Worm (Caenorhabditis elegans) whole organism, late embryonic: Measurements from ENCODE around the gene D1046.16.

Experiments used
- F13H6.1 ChIP-seq: sonication (generic microtip); optimal IDR thresholded peaks from 2 replicates; lab custom pipeline; 2016; ENCODE audit warnings: missing genetic modification characterization, missing compliant biosample characterization
- elt-4 ChIP-seq: sonication (generic microtip); optimal IDR thresholded peaks from 2 replicates; lab custom pipeline; 2016; ENCODE audit warnings: missing genetic modification characterization, missing compliant biosample characterization
- ets-4 ChIP-seq: sonication (generic microtip); optimal IDR thresholded peaks from 2 replicates; lab custom pipeline; 2016; ENCODE audit warnings: missing genetic modification characterization, missing compliant biosample characterization
- lin-11 ChIP-seq: fragments of 200-800 bp; sonication (Bioruptor generic); optimal IDR thresholded peaks from 2 replicates; lab custom pipeline; 2018; ENCODE audit warnings: mild to moderate bottlenecking, missing genetic modification characterization, missing compliant biosample characterization
- tbx-2 ChIP-seq: sonication (generic microtip); optimal IDR thresholded peaks from 2 replicates; lab custom pipeline; 2016; ENCODE audit warnings: missing genetic modification characterization, missing compliant biosample characterization
- unc-55 ChIP-seq: sonication (generic microtip); optimal IDR thresholded peaks from 2 replicates; lab custom pipeline; 2017; ENCODE audit warnings: missing biosample characterization, missing genetic modification reagents, missing genetic modification characterization

DNA sequence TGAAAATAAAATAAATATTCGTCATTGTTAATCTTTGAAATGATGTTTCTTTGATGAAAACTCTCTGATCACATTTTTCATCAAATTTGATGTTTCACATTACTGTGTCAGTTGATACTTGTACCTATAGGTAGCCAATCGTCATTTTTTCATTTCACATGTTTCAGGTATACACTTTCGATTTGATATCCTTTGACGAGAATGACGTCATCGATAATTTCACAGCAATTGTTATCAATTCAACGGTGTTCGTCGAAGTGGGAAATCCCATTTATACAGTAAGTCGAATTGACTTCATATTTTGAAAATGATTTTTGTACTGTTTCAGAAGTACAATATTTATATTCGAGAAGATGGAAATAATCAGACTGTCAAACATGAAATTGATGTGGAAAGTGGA lies 7.8 kb upstream of the D1046.16 start:
- TF ChIP-seq F13H6.1 (tag; lab: Kevin White, UChicago) (no peak), tbx-2 (tag; lab: Kevin White, UChicago) (no peak), elt-4 (tag; lab: Kevin White, UChicago) (no peak), ets-4 (tag; lab: Kevin White, UChicago) (no peak), lin-11 (tag; lab: Kevin White, UChicago) (no peak), unc-55 (GFP tag; lab: Kevin White, UChicago) (no peak)
